Fruit fly (Drosophila melanogaster): ENCODE measurements around the gene Pect.

Gene Pect

dm6 chr2L:13164994-13165801, 38.4 kb upstream of the Pect start, which contains the start of gene Sirt1 (continued):
- TF ChIP-seq CG8359 (GFP tag; optimal IDR thresholded peaks at IDR 0.05; ENCODE audit: borderline replicate concordance) (peak; percentile 39), disco-r (GFP tag; optimal IDR thresholded peaks at IDR 0.05) (no peak), sr (GFP tag; IDR thresholded peaks at IDR 0.05) (no peak), klu (GFP tag; IDR thresholded peaks at IDR 0.05) (peak; percentile 84; the same call in 1 of the 2 replicates), org-1 (GFP tag; optimal IDR thresholded peaks at IDR 0.05) (peak; percentile 72), CG17328 (GFP tag; IDR thresholded peaks at IDR 0.05) (peak; percentile 42; the same call in 1 of the 2 replicates), CG10321 (GFP tag; IDR thresholded peaks at IDR 0.05) (0 out of 2 replicates have a peak, but pooled peaks have one; percentile 16), Lhr (GFP tag; optimal IDR thresholded peaks at IDR 0.05) (peak; percentile 56), Ada2b (GFP tag; IDR thresholded peaks at IDR 0.05) (peak; percentile 28; the same call in 1 of the 2 replicates), Nf-YA (GFP tag; IDR thresholded peaks at IDR 0.05) (no peak), hth (optimal IDR thresholded peaks at IDR 0.05) (no peak), CG13424 (tag; optimal IDR thresholded peaks at IDR 0.05) (peak; percentile 93), pan (optimal IDR thresholded peaks at IDR 0.05) (no peak), pan (GFP tag; optimal IDR thresholded peaks at IDR 0.05 in 1 of 2, IDR thresholded peaks at IDR 0.05 in 1 of 2) (peak in 1 of 2 experiments; percentile 83), CG9727 (GFP tag; optimal IDR thresholded peaks at IDR 0.05) (peak; percentile 93), CG2199 (GFP tag; IDR thresholded peaks at IDR 0.05) (no peak), ind (GFP tag; optimal IDR thresholded peaks at IDR 0.05) (peak; percentile 90), grau (tag; optimal IDR thresholded peaks at IDR 0.05) (peak; percentile 99), CG7928 (GFP tag; optimal IDR thresholded peaks at IDR 0.05) (peak; percentile 51), Sry-δ (GFP tag; optimal IDR thresholded peaks at IDR 0.05) (peak; percentile 4), sob (GFP tag; IDR thresholded peaks at IDR 0.05) (peak; percentile 61; the same call in 1 of the 2 replicates), bcd (GFP tag; optimal IDR thresholded peaks at IDR 0.05) (peak; percentile 91), CG18619 (GFP tag; optimal IDR thresholded peaks at IDR 0.05) (peak; percentile 89), Dek (tag; optimal IDR thresholded peaks at IDR 0.05) (peak; percentile 86), nerfin-2 (GFP tag; IDR thresholded peaks at IDR 0.05; ENCODE audit: partially characterized antibody) (no peak), ftz-f1 (GFP tag; optimal IDR thresholded peaks at IDR 0.05) (no peak), CG32767 (GFP tag; IDR thresholded peaks at IDR 0.05) (peak; percentile 98), Dll (GFP tag; IDR thresholded peaks at IDR 0.05; ENCODE audit: partially characterized antibody) (no peak; the same call in 3 of the 4 replicates), CG14860 (GFP tag; IDR thresholded peaks at IDR 0.05; ENCODE audit: partially characterized antibody) (no peak), B-H2 (GFP tag; optimal IDR thresholded peaks at IDR 0.05) (peak; percentile 30), BEAF-32 (GFP tag; optimal IDR thresholded peaks at IDR 0.05) (peak; percentile 25), HLH54F (GFP tag; optimal IDR thresholded peaks at IDR 0.05) (peak; percentile 53), repo (GFP tag; optimal IDR thresholded peaks at IDR 0.05) (no peak), CG31365 (tag; optimal IDR thresholded peaks at IDR 0.05) (peak; percentile 29), CG18262 (tag; optimal IDR thresholded peaks at IDR 0.05) (peak; percentile 94), psq (GFP tag; optimal IDR thresholded peaks at IDR 0.05) (no peak), ems (GFP tag; optimal IDR thresholded peaks at IDR 0.05) (no peak), CG14710 (tag; optimal IDR thresholded peaks at IDR 0.05) (peak; percentile 92), pros (GFP tag; optimal IDR thresholded peaks at IDR 0.05) (no peak), lbe (GFP tag; optimal IDR thresholded peaks at IDR 0.05) (peak; percentile 32), CG30020 (tag; optimal IDR thresholded peaks at IDR 0.05) (peak; percentile 78), CG9609 (GFP tag; optimal IDR thresholded peaks at IDR 0.05) (peak; percentile 39), dysf (GFP tag; IDR thresholded peaks at IDR 0.05) (peak; percentile 90), CG12236 (GFP tag; optimal IDR thresholded peaks at IDR 0.05) (no peak), tgo (GFP tag; IDR thresholded peaks at IDR 0.05) (peak; percentile 84), maf-S (GFP tag; optimal IDR thresholded peaks at IDR 0.05) (no peak), CG13123 (GFP tag; optimal IDR thresholded peaks at IDR 0.05) (peak; percentile 72), insv (GFP tag; optimal IDR thresholded peaks at IDR 0.05) (peak in 1 of 2 experiments; percentile 60), CG33213 (GFP tag; optimal IDR thresholded peaks at IDR 0.05) (no peak)

Data from whole organism, embryonic.